Worm (Caenorhabditis elegans) whole organism, L2 larva: ENCODE measurements around the gene srsx-18.

Source experiments
- C34F6.9 ChIP-seq: fragments of 150-350 bp; optimal IDR thresholded peaks from 2 replicates; lab custom pipeline; 2014; ENCODE audit warnings: missing biosample characterization, missing genetic modification characterization
- F13H6.1 ChIP-seq: sonication (generic microtip); optimal IDR thresholded peaks from 2 replicates; lab custom pipeline; 2016; ENCODE audit warnings: missing genetic modification characterization, missing compliant biosample characterization
- R02D3.7 ChIP-seq: fragments of 150-350 bp; optimal IDR thresholded peaks from 2 replicates; lab custom pipeline; 2014; ENCODE audit warnings: missing biosample characterization, missing genetic modification characterization
- Y55F3AM.14 ChIP-seq: fragments of 200-800 bp; sonication (Bioruptor generic); optimal IDR thresholded peaks from 2 replicates; lab custom pipeline; 2018; ENCODE audit warnings: mild to moderate bottlenecking, missing genetic modification characterization, missing compliant biosample characterization
- ama-1 ChIP-seq: fragments of 150-350 bp; optimal IDR thresholded peaks from 2 replicates; lab custom pipeline; 2018; ENCODE audit warnings: inconsistent platforms
- blmp-1 ChIP-seq: sonication (generic microtip); optimal IDR thresholded peaks from 2 replicates; lab custom pipeline; 2017; ENCODE audit warnings: missing genetic modification characterization, mild to moderate bottlenecking, missing compliant biosample characterization, antibody characterized with exemption, moderate library complexity; ENCODE audit not compliant: insufficient read depth
- ceh-16 ChIP-seq: fragments of 150-350 bp; optimal IDR thresholded peaks from 2 replicates; lab custom pipeline; 2014; ENCODE audit warnings: missing biosample characterization, missing genetic modification characterization
- ceh-82 ChIP-seq: fragments of 150-350 bp; optimal IDR thresholded peaks from 2 replicates; lab custom pipeline; 2014; ENCODE audit warnings: missing biosample characterization, missing genetic modification characterization
- crh-2 ChIP-seq: sonication (generic microtip); optimal IDR thresholded peaks from 2 replicates; lab custom pipeline; 2017; ENCODE audit warnings: missing biosample characterization, missing genetic modification characterization
- egl-27 ChIP-seq: sonication (generic microtip); optimal IDR thresholded peaks from 3 replicates; lab custom pipeline; 2017; ENCODE audit warnings: missing biosample characterization, missing genetic modification reagents, missing genetic modification characterization
- elt-3 ChIP-seq: sonication (generic microtip); optimal IDR thresholded peaks from 2 replicates; lab custom pipeline; 2017; ENCODE audit warnings: missing biosample characterization, missing genetic modification characterization
- fos-1 ChIP-seq: fragments of 150-350 bp; optimal IDR thresholded peaks from 2 replicates; lab custom pipeline; 2014; ENCODE audit warnings: missing biosample characterization, missing genetic modification characterization
- gmeb-1 ChIP-seq: fragments of 150-350 bp; optimal IDR thresholded peaks from 2 replicates; lab custom pipeline; 2014; ENCODE audit warnings: missing biosample characterization, missing genetic modification characterization
- lin-11 ChIP-seq: fragments of 150-350 bp; sonication (generic microtip); optimal IDR thresholded peaks from 2 replicates; lab custom pipeline; 2014; ENCODE audit warnings: missing biosample characterization, missing genetic modification characterization, inconsistent platforms, mixed read lengths
- lin-13 ChIP-seq: fragments of 150-350 bp; optimal IDR thresholded peaks from 2 replicates; lab custom pipeline; 2014; ENCODE audit warnings: missing biosample characterization, missing genetic modification reagents, missing genetic modification characterization
- lsy-2 ChIP-seq, 2 experiments: fragments of 150-350 bp in 1 of 2; sonication (generic microtip) in 1 of 2; optimal IDR thresholded peaks; 2 replicates each; lab custom pipeline; 2014 to 2017; ENCODE audit warnings: missing biosample characterization in 2 of 2, missing genetic modification characterization in 2 of 2
- mab-5 ChIP-seq: fragments of 150-350 bp; optimal IDR thresholded peaks from 2 replicates; lab custom pipeline; 2014; ENCODE audit warnings: missing biosample characterization, missing genetic modification characterization
- mbf-1 ChIP-seq: sonication (generic microtip); optimal IDR thresholded peaks from 2 replicates; lab custom pipeline; 2017; ENCODE audit warnings: missing biosample characterization, missing genetic modification characterization
- mdl-1 ChIP-seq, 2 experiments: fragments of 150-350 bp in 1 of 2; sonication (generic microtip) in 1 of 2; optimal IDR thresholded peaks; 2 replicates each; lab custom pipeline; 2017; ENCODE audit warnings: missing biosample characterization in 2 of 2, missing genetic modification characterization in 2 of 2
- nhr-10 ChIP-seq: sonication (generic microtip); optimal IDR thresholded peaks from 2 replicates; lab custom pipeline; 2017; ENCODE audit warnings: missing biosample characterization, missing genetic modification characterization
- nhr-12 ChIP-seq: fragments of 150-350 bp; optimal IDR thresholded peaks from 2 replicates; lab custom pipeline; 2014; ENCODE audit warnings: missing biosample characterization, missing genetic modification characterization
- nhr-129 ChIP-seq: fragments of 150-350 bp; optimal IDR thresholded peaks from 2 replicates; lab custom pipeline; 2014; ENCODE audit warnings: missing biosample characterization, missing genetic modification characterization
- nhr-21 ChIP-seq: fragments of 150-350 bp; optimal IDR thresholded peaks from 2 replicates; lab custom pipeline; 2014; ENCODE audit warnings: missing biosample characterization, missing genetic modification characterization
- nhr-25 ChIP-seq: fragments of 150-350 bp; sonication (generic microtip); optimal IDR thresholded peaks from 3 replicates; lab custom pipeline; 2014; ENCODE audit warnings: missing biosample characterization, missing genetic modification characterization
- nhr-6 ChIP-seq: fragments of 150-350 bp; optimal IDR thresholded peaks from 2 replicates; lab custom pipeline; 2014; ENCODE audit warnings: missing biosample characterization, missing genetic modification characterization
- nhr-77 ChIP-seq: fragments of 150-350 bp; optimal IDR thresholded peaks from 2 replicates; lab custom pipeline; 2014; ENCODE audit warnings: missing biosample characterization, missing genetic modification characterization
- sem-4 ChIP-seq: fragments of 150-350 bp; optimal IDR thresholded peaks from 2 replicates; lab custom pipeline; 2014; ENCODE audit warnings: missing biosample characterization, missing genetic modification reagents, missing genetic modification characterization
- skn-1 ChIP-seq: sonication (generic microtip); optimal IDR thresholded peaks from 2 replicates; lab custom pipeline; 2017; ENCODE audit warnings: missing biosample characterization, missing genetic modification characterization
- sma-3 ChIP-seq: sonication (generic microtip); optimal IDR thresholded peaks from 2 replicates; lab custom pipeline; 2016; ENCODE audit warnings: missing genetic modification reagents, missing genetic modification characterization, missing compliant biosample characterization
- sma-9 ChIP-seq, 2 experiments: fragments of 150-350 bp in 1 of 2; sonication (generic microtip) in 1 of 2; optimal IDR thresholded peaks; 2 replicates each; lab custom pipeline; 2014 to 2016; ENCODE audit warnings: missing genetic modification characterization in 2 of 2, mild to moderate bottlenecking in 1 of 2, missing biosample characterization in 1 of 2, missing compliant biosample characterization in 1 of 2, missing genetic modification reagents in 1 of 2, moderate library complexity in 1 of 2
- snpc-4 ChIP-seq: fragments of 150-350 bp; optimal IDR thresholded peaks from 2 replicates; lab custom pipeline; 2014; ENCODE audit warnings: missing biosample characterization, missing genetic modification characterization
- unc-39 ChIP-seq: fragments of 150-350 bp; optimal IDR thresholded peaks from 2 replicates; lab custom pipeline; 2014; ENCODE audit warnings: missing biosample characterization, missing genetic modification characterization
- unc-55 ChIP-seq: fragments of 150-350 bp; sonication (generic microtip); optimal IDR thresholded peaks from 3 replicates; lab custom pipeline; 2014; ENCODE audit warnings: missing biosample characterization, missing genetic modification reagents, missing genetic modification characterization
- unc-62 ChIP-seq: fragments of 150-350 bp; optimal IDR thresholded peaks from 2 replicates; lab custom pipeline; 2014; ENCODE audit warnings: missing biosample characterization, missing genetic modification reagents, missing genetic modification characterization
- zag-1 ChIP-seq: fragments of 150-350 bp; optimal IDR thresholded peaks from 2 replicates; lab custom pipeline; 2014; ENCODE audit warnings: missing biosample characterization, missing genetic modification characterization
- ztf-1 ChIP-seq: fragments of 200-800 bp; sonication (Bioruptor generic); conservative IDR thresholded peaks from 2 replicates; pipeline ENCODE4 v1.3.6; 2022; ENCODE audit warnings: missing genetic modification characterization, missing compliant biosample characterization
- ztf-11 ChIP-seq: sonication (generic microtip); optimal IDR thresholded peaks from 2 replicates; lab custom pipeline; 2017; ENCODE audit warnings: missing biosample characterization, missing genetic modification characterization

Gene srsx-18

ce11 chrV:5917707-5918106, 4.6 kb upstream of the srsx-18 start, which contains the start of gene lrpr-1:
TSS of gene lrpr-1 (minus strand) at chrV:5917891.
- TF ChIP-seq ztf-1: peak; percentile 94; the same call in 1 of the 2 replicates
- peak; percentile 14 for TF ChIP-seq blmp-1 (tag; lab: Kevin White, UChicago)
- peak; percentile 74 for TF ChIP-seq crh-2
- peak; percentile 14 for TF ChIP-seq lin-11 (tag; lab: Kevin White, UChicago)
- TF ChIP-seq R02D3.7: peak; percentile 50
- TF ChIP-seq nhr-21 (tag; lab: Kevin White, UChicago): peak; percentile 62
- TF ChIP-seq sma-3: peak; percentile 88
- peak; percentile 93 for TF ChIP-seq sma-9 (GFP tag; optimal IDR thresholded peaks at IDR 0.05; lab: Kevin White, UChicago)
- no peak for TF ChIP-seq sma-9 (tag; optimal IDR thresholded peaks at IDR 0.05; lab: Kevin White, UChicago)
- TF ChIP-seq egl-27 (tag; lab: Kevin White, UChicago): peak; percentile 53
- TF ChIP-seq nhr-77: no peak
- TF ChIP-seq ztf-11 (tag; lab: Kevin White, UChicago): no peak
- peak; percentile 75 to 91 for TF ChIP-seq lsy-2 (tag; optimal IDR thresholded peaks at IDR 0.05; lab: Kevin White, UChicago)
- TF ChIP-seq gmeb-1 (tag; lab: Kevin White, UChicago): peak; percentile 99
- peak; percentile 69 for TF ChIP-seq nhr-6 (tag; lab: Kevin White, UChicago)
- TF ChIP-seq unc-55 (GFP tag; lab: Kevin White, UChicago): peak; percentile 86
- TF ChIP-seq sem-4 (tag; lab: Kevin White, UChicago): peak; percentile 36
- TF ChIP-seq ceh-82 (tag; lab: Kevin White, UChicago): peak; percentile 11
- TF ChIP-seq mab-5 (tag; lab: Kevin White, UChicago): peak; percentile 60
- peak; percentile 82 for TF ChIP-seq C34F6.9 (tag; lab: Kevin White, UChicago)
- no peak for TF ChIP-seq nhr-25 (tag; lab: Kevin White, UChicago)
- peak; percentile 75 for TF ChIP-seq lin-13
- TF ChIP-seq Y55F3AM.14 (GFP tag; lab: Kevin White, UChicago): peak; percentile 14
- TF ChIP-seq ama-1: no peak
- TF ChIP-seq nhr-129 (tag; lab: Kevin White, UChicago): no peak
- TF ChIP-seq unc-62 (GFP tag; lab: Kevin White, UChicago): no peak
- peak; percentile 41 for TF ChIP-seq snpc-4 (tag; lab: Kevin White, UChicago)
- no peak for TF ChIP-seq nhr-10 (tag; lab: Kevin White, UChicago)
- no peak for TF ChIP-seq F13H6.1 (tag; lab: Kevin White, UChicago)
- TF ChIP-seq, all 48 proteins: peak for 20

ce11 chrV:5919887-5920286, 2.4 kb upstream of the srsx-18 start, which contains the start of gene C04E6.12:
TSS of gene C04E6.12 (minus strand) at chrV:5919987.
- no peak for TF ChIP-seq fos-1
- TF ChIP-seq nhr-12: no peak
- no peak for TF ChIP-seq sma-9 (GFP tag; optimal IDR thresholded peaks at IDR 0.05; lab: Kevin White, UChicago)
- TF ChIP-seq sma-9 (tag; optimal IDR thresholded peaks at IDR 0.05; lab: Kevin White, UChicago): no peak
- no peak for TF ChIP-seq unc-55 (GFP tag; lab: Kevin White, UChicago)
- TF ChIP-seq skn-1: no peak
- no peak for TF ChIP-seq mdl-1 (tag; optimal IDR thresholded peaks at IDR 0.05; lab: Kevin White, UChicago)
- TF ChIP-seq mbf-1 (tag; lab: Kevin White, UChicago): no peak
- TF ChIP-seq egl-27 (tag; lab: Kevin White, UChicago): no peak
- no peak for TF ChIP-seq nhr-10 (tag; lab: Kevin White, UChicago)
- no peak for TF ChIP-seq ztf-11 (tag; lab: Kevin White, UChicago)
- TF ChIP-seq R02D3.7: no peak
- no peak for TF ChIP-seq ama-1
- TF ChIP-seq nhr-77: no peak
- TF ChIP-seq ceh-16: no peak
- TF ChIP-seq, all 48 proteins: peak for 0

ce11 chrV:5921761-5922160, 575 bp upstream of the srsx-18 start:
- TF ChIP-seq ztf-11 (tag; lab: Kevin White, UChicago) (no peak), nhr-12 (no peak), nhr-10 (tag; lab: Kevin White, UChicago) (no peak)

- no peak for TF ChIP-seq sma-3
- TF ChIP-seq zag-1 (tag; lab: Kevin White, UChicago): no peak
- TF ChIP-seq gmeb-1 (tag; lab: Kevin White, UChicago): no peak
- no peak for TF ChIP-seq C34F6.9 (tag; lab: Kevin White, UChicago)
- TF ChIP-seq nhr-6 (tag; lab: Kevin White, UChicago): no peak
- TF ChIP-seq mbf-1 (tag; lab: Kevin White, UChicago): no peak
- TF ChIP-seq unc-39 (tag; lab: Kevin White, UChicago): no peak
- no peak for TF ChIP-seq elt-3 (tag; lab: Kevin White, UChicago)
- no peak for TF ChIP-seq R02D3.7
- no peak for TF ChIP-seq lin-13
- TF ChIP-seq ama-1: no peak
- no peak for TF ChIP-seq nhr-21 (tag; lab: Kevin White, UChicago)
- no peak for TF ChIP-seq fos-1
These were observed 5.0 kb downstream of the srsx-18 start, which contains the start of gene srsx-17 for ce11 chrV:5927347-5927746. TSS of gene srsx-17 (plus strand) at chrV:5927647.
